4 worm cellular contexts compared by ENCODE assay signal in the genomic region with DNA sequence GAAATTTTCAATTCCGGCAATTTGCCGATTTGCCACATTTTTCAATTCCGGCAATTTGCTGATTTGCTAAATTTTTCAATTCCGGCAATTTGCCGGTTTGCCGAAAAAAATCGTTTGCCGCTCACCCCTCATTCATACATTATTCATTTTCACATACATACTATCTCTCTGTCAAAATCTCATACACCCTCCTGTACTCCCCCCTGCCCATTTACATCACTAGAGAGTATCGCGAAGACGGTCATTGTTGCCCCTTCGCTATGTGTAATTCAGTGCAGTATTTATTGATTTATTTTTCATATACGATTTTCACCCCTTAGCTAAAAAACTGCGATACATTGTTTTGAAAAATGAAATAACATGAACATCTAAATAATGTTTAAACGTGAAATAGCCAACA.
TF ChIP-seq lines count a peak whose summit lies in the region.

No protein-coding gene starts in this region.

TF ChIP-seq in whole organism, L2 larva, 48 proteins besides CTCF, POLR2A, EP300 and RAD21 (continues in another document):
- peak; percentile 85 for TF ChIP-seq nhr-129 (tag; optimal IDR thresholded peaks at IDR 0.05; lab: Kevin White, UChicago)
- TF ChIP-seq ama-1 (optimal IDR thresholded peaks at IDR 0.05; lab: Kevin White, UChicago) = no peak
- no peak for TF ChIP-seq nhr-23 (tag; optimal IDR thresholded peaks at IDR 0.05; lab: Kevin White, UChicago)
- TF ChIP-seq sma-9 (GFP tag; optimal IDR thresholded peaks at IDR 0.05; lab: Kevin White, UChicago) = peak; percentile 83
- no peak for TF ChIP-seq sma-9 (tag; optimal IDR thresholded peaks at IDR 0.05; lab: Kevin White, UChicago)
- no peak for TF ChIP-seq peb-1 (tag; optimal IDR thresholded peaks at IDR 0.05; lab: Kevin White, UChicago)
- TF ChIP-seq egl-27 (tag; optimal IDR thresholded peaks at IDR 0.05; lab: Kevin White, UChicago) = peak; percentile 34
- no peak for TF ChIP-seq skn-1 (tag; optimal IDR thresholded peaks at IDR 0.05; lab: Kevin White, UChicago)
- TF ChIP-seq dmd-4 (tag; optimal IDR thresholded peaks at IDR 0.05; lab: Kevin White, UChicago) = no peak
- TF ChIP-seq fos-1 (tag; optimal IDR thresholded peaks at IDR 0.05; lab: Kevin White, UChicago) = peak; percentile 55
- TF ChIP-seq lsy-2 (tag; optimal IDR thresholded peaks at IDR 0.05; lab: Kevin White, UChicago) = peak; percentile 44 to 71
- peak; percentile 57 for TF ChIP-seq sem-4 (tag; optimal IDR thresholded peaks at IDR 0.05; lab: Kevin White, UChicago)
- no peak for TF ChIP-seq elt-1 (tag; optimal IDR thresholded peaks at IDR 0.05; lab: Kevin White, UChicago)
- no peak for TF ChIP-seq nhr-11 (tag; optimal IDR thresholded peaks at IDR 0.05; lab: Kevin White, UChicago)
- TF ChIP-seq ztf-1 (GFP tag; conservative IDR thresholded peaks at IDR 0.05; lab: Robert Waterston, UW) = no peak
- no peak for TF ChIP-seq aly-2 (tag; optimal IDR thresholded peaks at IDR 0.05; lab: Kevin White, UChicago)
- TF ChIP-seq nhr-25 (tag; optimal IDR thresholded peaks at IDR 0.05; lab: Kevin White, UChicago) = no peak
- TF ChIP-seq mab-5 (tag; optimal IDR thresholded peaks at IDR 0.05; lab: Kevin White, UChicago) = peak; percentile 30
- TF ChIP-seq nhr-10 (tag; optimal IDR thresholded peaks at IDR 0.05; lab: Kevin White, UChicago) = no peak
- no peak for TF ChIP-seq zag-1 (tag; optimal IDR thresholded peaks at IDR 0.05; lab: Kevin White, UChicago)
- TF ChIP-seq C34F6.9 (tag; optimal IDR thresholded peaks at IDR 0.05; lab: Kevin White, UChicago) = peak; percentile 32
- peak; percentile 78 for TF ChIP-seq lin-13 (GFP tag; optimal IDR thresholded peaks at IDR 0.05; lab: Kevin White, UChicago)
- TF ChIP-seq nhr-77 (tag; optimal IDR thresholded peaks at IDR 0.05; lab: Kevin White, UChicago) = peak; percentile 55

TF ChIP-seq in whole organism, L4 larva, 104 proteins besides CTCF, POLR2A, EP300 and RAD21 (continues in another document):
- TF ChIP-seq ceh-32 (tag; optimal IDR thresholded peaks at IDR 0.05; lab: Kevin White, UChicago; ENCODE audit: poor library complexity) (peak; percentile 18), dmd-6 (GFP tag; IDR thresholded peaks at IDR 0.05; lab: Robert Waterston, UW) (peak; percentile 51), ama-1 (optimal IDR thresholded peaks at IDR 0.05; lab: Kevin White, UChicago) (no peak), zag-1 (tag; optimal IDR thresholded peaks at IDR 0.05; lab: Kevin White, UChicago) (no peak), Y105C5A.15 (GFP tag; IDR thresholded peaks at IDR 0.05; lab: Robert Waterston, UW) (no peak), lsy-2 (tag; optimal IDR thresholded peaks at IDR 0.05; lab: Kevin White, UChicago) (peak; percentile 20 to 85), Y75B8A.6 (GFP tag; IDR thresholded peaks at IDR 0.05; lab: Robert Waterston, UW) (no peak), daf-16 (GFP tag; optimal IDR thresholded peaks at IDR 0.05; lab: Kevin White, UChicago) (no peak), daf-16 (tag; optimal IDR thresholded peaks at IDR 0.05; lab: Kevin White, UChicago) (peak; percentile 67), mxl-3 (GFP tag; optimal IDR thresholded peaks at IDR 0.05; lab: Kevin White, UChicago) (peak; percentile 43), mdl-1 (tag; optimal IDR thresholded peaks at IDR 0.05; lab: Kevin White, UChicago) (peak in 1 of 2 experiments; percentile 40), D1046.2 (GFP tag; IDR thresholded peaks at IDR 0.05; lab: Robert Waterston, UW) (no peak), mep-1 (tag; optimal IDR thresholded peaks at IDR 0.05; lab: Kevin White, UChicago) (peak; percentile 87), madf-9 (GFP tag; conservative IDR thresholded peaks at IDR 0.05; lab: Robert Waterston, UW) (no peak), cey-2 (tag; optimal IDR thresholded peaks at IDR 0.05; lab: Kevin White, UChicago; ENCODE audit: borderline replicate concordance, insufficient read depth) (no peak), skn-1 (tag; optimal IDR thresholded peaks at IDR 0.05; lab: Kevin White, UChicago) (no peak), nhr-77 (tag; optimal IDR thresholded peaks at IDR 0.05; lab: Kevin White, UChicago) (peak; percentile 91), unc-39 (tag; optimal IDR thresholded peaks at IDR 0.05; lab: Kevin White, UChicago) (no peak), nhr-25 (tag; optimal IDR thresholded peaks at IDR 0.05; lab: Kevin White, UChicago; ENCODE audit: borderline replicate concordance, insufficient read depth) (peak; percentile 32), T20F7.1 (GFP tag; optimal IDR thresholded peaks at IDR 0.05; lab: Kevin White, UChicago) (no peak), zip-11 (GFP tag; IDR thresholded peaks at IDR 0.05; lab: Robert Waterston, UW) (no peak), mes-2 (tag; optimal IDR thresholded peaks at IDR 0.05; lab: Kevin White, UChicago; ENCODE audit: poor library complexity, severe bottlenecking) (peak; percentile 93)

TF ChIP-seq in whole organism, late embryonic, 69 proteins besides CTCF, POLR2A, EP300 and RAD21:
- TF ChIP-seq ceh-48 (tag; optimal IDR thresholded peaks at IDR 0.05; lab: Kevin White, UChicago) = peak; percentile 63
- no peak for TF ChIP-seq pqm-1 (tag; optimal IDR thresholded peaks at IDR 0.05; lab: Kevin White, UChicago)
- TF ChIP-seq pha-2 (tag; optimal IDR thresholded peaks at IDR 0.05; lab: Kevin White, UChicago) = no peak
- TF ChIP-seq fkh-6 (tag; optimal IDR thresholded peaks at IDR 0.05; lab: Kevin White, UChicago) = no peak
- no peak for TF ChIP-seq ttx-3 (tag; optimal IDR thresholded peaks at IDR 0.05; lab: Kevin White, UChicago)
- TF ChIP-seq pha-4 (tag; optimal IDR thresholded peaks at IDR 0.05; lab: Kevin White, UChicago) = no peak
- no peak for TF ChIP-seq lin-11 (tag; optimal IDR thresholded peaks at IDR 0.05; lab: Kevin White, UChicago)
- peak; percentile 21 for TF ChIP-seq dve-1 (tag; optimal IDR thresholded peaks at IDR 0.05; lab: Kevin White, UChicago)
- TF ChIP-seq eyg-1 (tag; optimal IDR thresholded peaks at IDR 0.05; lab: Kevin White, UChicago) = no peak
- no peak for TF ChIP-seq ahr-1 (tag; optimal IDR thresholded peaks at IDR 0.05; lab: Kevin White, UChicago)
- TF ChIP-seq fax-1 (tag; optimal IDR thresholded peaks at IDR 0.05; lab: Kevin White, UChicago) = no peak
- TF ChIP-seq pax-1 (tag; optimal IDR thresholded peaks at IDR 0.05; lab: Kevin White, UChicago) = no peak
- TF ChIP-seq sox-2 (GFP tag; IDR thresholded peaks at IDR 0.05; lab: Robert Waterston, UW) = peak; percentile 16; the same call in 1 of the 2 replicates
- no peak for TF ChIP-seq ceh-45 (GFP tag; IDR thresholded peaks at IDR 0.05; lab: Robert Waterston, UW)
- TF ChIP-seq zip-5 (tag; optimal IDR thresholded peaks at IDR 0.05; lab: Kevin White, UChicago) = no peak
- peak; percentile 31 for TF ChIP-seq ceh-31 (tag; optimal IDR thresholded peaks at IDR 0.05; lab: Kevin White, UChicago)
- TF ChIP-seq nfya-1 (tag; optimal IDR thresholded peaks at IDR 0.05; lab: Kevin White, UChicago) = peak; percentile 41
- TF ChIP-seq nhr-11 (tag; optimal IDR thresholded peaks at IDR 0.05; lab: Kevin White, UChicago) = no peak
- no peak for TF ChIP-seq madf-2 (tag; optimal IDR thresholded peaks at IDR 0.05; lab: Kevin White, UChicago)
- no peak for TF ChIP-seq dmd-4 (tag; optimal IDR thresholded peaks at IDR 0.05; lab: Kevin White, UChicago; ENCODE audit: borderline replicate concordance)
- no peak for TF ChIP-seq ama-1 (optimal IDR thresholded peaks at IDR 0.05; lab: Kevin White, UChicago)
- TF ChIP-seq ceh-19 (GFP tag; optimal IDR thresholded peaks at IDR 0.05; lab: Kevin White, UChicago) = no peak
- peak; percentile 98 for TF ChIP-seq sdc-2 (tag; optimal IDR thresholded peaks at IDR 0.05; lab: Kevin White, UChicago)
- no peak for TF ChIP-seq ztf-16 (tag; optimal IDR thresholded peaks at IDR 0.05; lab: Kevin White, UChicago)
- TF ChIP-seq gmeb-2 (tag; optimal IDR thresholded peaks at IDR 0.05; lab: Kevin White, UChicago) = no peak

TF ChIP-seq in whole organism, mixed stage, embryonic, 35 proteins besides CTCF, POLR2A, EP300 and RAD21:
- TF ChIP-seq lsy-2 (tag; optimal IDR thresholded peaks at IDR 0.05; lab: Kevin White, UChicago) (peak; percentile 54), ham-2 (GFP tag; optimal IDR thresholded peaks at IDR 0.05; lab: Kevin White, UChicago) (no peak), sptf-1 (tag; optimal IDR thresholded peaks at IDR 0.05; lab: Kevin White, UChicago) (no peak), mep-1 (tag; optimal IDR thresholded peaks at IDR 0.05; lab: Kevin White, UChicago) (peak; percentile 6)
